Worm (Caenorhabditis elegans) whole organism, young adult: ENCODE measurements around the gene vglu-3.

Experiments used
- B0019.2 ChIP-seq: fragments of 200-800 bp; sonication (Bioruptor generic); conservative IDR thresholded peaks from 2 replicates; pipeline ENCODE4 v1.3.6; 2022; ENCODE audit warnings: missing genetic modification reagents, missing genetic modification characterization, missing compliant biosample characterization
- B0261.1 ChIP-seq: sonication (generic microtip); optimal IDR thresholded peaks from 2 replicates; lab custom pipeline; 2016; ENCODE audit warnings: mild to moderate bottlenecking, missing genetic modification characterization, moderate library complexity, missing compliant biosample characterization
- F23B12.7 ChIP-seq: sonication (generic microtip); optimal IDR thresholded peaks from 2 replicates; lab custom pipeline; 2017; ENCODE audit warnings: missing genetic modification characterization, mild to moderate bottlenecking, missing compliant biosample characterization, antibody characterized with exemption, moderate library complexity; ENCODE audit not compliant: insufficient read depth
- F52B5.7 ChIP-seq: sonication (generic microtip); optimal IDR thresholded peaks from 2 replicates; lab custom pipeline; 2016; ENCODE audit warnings: mild to moderate bottlenecking, missing genetic modification characterization, missing compliant biosample characterization
- F55B11.4 ChIP-seq: sonication (generic microtip); optimal IDR thresholded peaks from 2 replicates; lab custom pipeline; 2016; ENCODE audit warnings: missing compliant biosample characterization, missing genetic modification characterization, borderline replicate concordance; ENCODE audit not compliant: insufficient read depth
- T07F8.4 ChIP-seq: sonication (generic microtip); optimal IDR thresholded peaks from 2 replicates; lab custom pipeline; 2016; ENCODE audit warnings: mild to moderate bottlenecking, missing genetic modification characterization, moderate library complexity, missing compliant biosample characterization
- T26A5.8 ChIP-seq: sonication (generic microtip); optimal IDR thresholded peaks from 2 replicates; lab custom pipeline; 2016; ENCODE audit warnings: missing genetic modification characterization, missing compliant biosample characterization
- Y79H2A.3 ChIP-seq: fragments of 200-800 bp; sonication (Bioruptor generic); conservative IDR thresholded peaks from 2 replicates; pipeline ENCODE4 v1.3.6; 2022; ENCODE audit warnings: missing genetic modification reagents, missing genetic modification characterization, missing compliant biosample characterization
- attf-3 ChIP-seq: fragments of 200-800 bp; sonication (Bioruptor generic); conservative IDR thresholded peaks from 2 replicates; pipeline ENCODE4 v1.3.6; 2022; ENCODE audit warnings: missing genetic modification reagents, missing genetic modification characterization, missing compliant biosample characterization
- attf-5 ChIP-seq: fragments of 200-800 bp; sonication (Bioruptor generic); optimal IDR thresholded peaks from 2 replicates; lab custom pipeline; 2018; ENCODE audit warnings: mild to moderate bottlenecking, missing genetic modification characterization, missing compliant biosample characterization
- ccch-3 ChIP-seq: fragments of 200-800 bp; sonication (Bioruptor generic); optimal IDR thresholded peaks from 2 replicates; lab custom pipeline; 2018; ENCODE audit warnings: mild to moderate bottlenecking, missing genetic modification characterization, missing compliant biosample characterization
- dpl-1 ChIP-seq: fragments of 150-350 bp; optimal IDR thresholded peaks from 2 replicates; lab custom pipeline; 2014; ENCODE audit warnings: missing biosample characterization, missing genetic modification reagents, missing genetic modification characterization
- efl-1 ChIP-seq: fragments of 150-350 bp; optimal IDR thresholded peaks from 2 replicates; lab custom pipeline; 2014; ENCODE audit warnings: missing biosample characterization, missing genetic modification reagents, missing genetic modification characterization
- egl-44 ChIP-seq: fragments of 200-800 bp; sonication (Bioruptor generic); IDR thresholded peaks from 2 replicates; pipeline ENCODE4 v1.3.6; 2022; ENCODE audit warnings: missing genetic modification reagents, missing genetic modification characterization, missing compliant biosample characterization
- egrh-3 ChIP-seq: fragments of 200-800 bp; sonication (Bioruptor generic); IDR thresholded peaks from 2 replicates; pipeline ENCODE4 v1.3.6; 2022; ENCODE audit warnings: missing genetic modification reagents, missing genetic modification characterization, missing compliant biosample characterization
- ets-4 ChIP-seq: fragments of 200-800 bp; sonication (Bioruptor generic); optimal IDR thresholded peaks from 2 replicates; lab custom pipeline; 2018; ENCODE audit warnings: mild to moderate bottlenecking, missing genetic modification characterization, missing compliant biosample characterization
- gei-17 ChIP-seq: fragments of 200-800 bp; sonication (Bioruptor generic); optimal IDR thresholded peaks from 2 replicates; lab custom pipeline; 2018; ENCODE audit warnings: mild to moderate bottlenecking, missing genetic modification characterization, missing compliant biosample characterization
- lin-26 ChIP-seq: fragments of 200-800 bp; sonication (Bioruptor generic); IDR thresholded peaks from 2 replicates; pipeline ENCODE4 v1.3.6; 2022; ENCODE audit warnings: missing genetic modification reagents, missing genetic modification characterization, missing compliant biosample characterization
- lsl-1 ChIP-seq: fragments of 200-800 bp; sonication (Bioruptor generic); optimal IDR thresholded peaks from 2 replicates; lab custom pipeline; 2018; ENCODE audit warnings: mild to moderate bottlenecking, missing genetic modification characterization, moderate library complexity, missing compliant biosample characterization
- lsy-27 ChIP-seq: sonication (generic microtip); optimal IDR thresholded peaks from 2 replicates; lab custom pipeline; 2017; ENCODE audit warnings: missing genetic modification characterization, mild to moderate bottlenecking, missing compliant biosample characterization, antibody characterized with exemption, missing genotype, borderline replicate concordance; ENCODE audit not compliant: insufficient read depth
- madf-10 ChIP-seq: sonication (generic microtip); optimal IDR thresholded peaks from 2 replicates; lab custom pipeline; 2016; ENCODE audit warnings: mild to moderate bottlenecking, missing genetic modification characterization, missing compliant biosample characterization
- madf-8 ChIP-seq: fragments of 200-800 bp; sonication (Bioruptor generic); conservative IDR thresholded peaks from 2 replicates; pipeline ENCODE4 v1.3.6; 2022; ENCODE audit warnings: missing genetic modification reagents, missing genetic modification characterization, missing compliant biosample characterization
- mel-28 ChIP-seq: sonication (generic microtip); optimal IDR thresholded peaks from 2 replicates; lab custom pipeline; 2016; ENCODE audit warnings: borderline replicate concordance, mild to moderate bottlenecking, missing genetic modification characterization, missing compliant biosample characterization
- mxl-1 ChIP-seq: sonication (generic microtip); optimal IDR thresholded peaks from 2 replicates; lab custom pipeline; 2016; ENCODE audit warnings: missing genetic modification characterization, missing compliant biosample characterization
- nhr-179 ChIP-seq: sonication (generic microtip); optimal IDR thresholded peaks from 2 replicates; lab custom pipeline; 2016; ENCODE audit warnings: mild to moderate bottlenecking, missing genetic modification characterization, missing compliant biosample characterization
- rpc-1 ChIP-seq, 2 experiments: fragments of 150-350 bp in 1 of 2; sonication (generic microtip) in 1 of 2; optimal IDR thresholded peaks; 2 replicates each; lab custom pipeline; 2014 to 2018; ENCODE audit warnings: missing biosample characterization in 1 of 2, missing genetic modification characterization in 1 of 2, missing genetic modification reagents in 1 of 2, missing genotype in 1 of 2
- snpc-1.3 ChIP-seq: sonication (generic microtip); optimal IDR thresholded peaks from 2 replicates; lab custom pipeline; 2017; ENCODE audit warnings: missing genetic modification characterization, mild to moderate bottlenecking, missing compliant biosample characterization, antibody characterized with exemption, moderate library complexity, missing genotype, missing genetic modification reagents; ENCODE audit not compliant: insufficient read depth
- sptf-2 ChIP-seq: fragments of 200-800 bp; sonication (Bioruptor generic); optimal IDR thresholded peaks from 2 replicates; lab custom pipeline; 2018; ENCODE audit warnings: mild to moderate bottlenecking, missing genetic modification characterization, missing compliant biosample characterization
- zfh-2 ChIP-seq: fragments of 200-800 bp; sonication (Bioruptor generic); conservative IDR thresholded peaks from 2 replicates; pipeline ENCODE4 v1.3.6; 2022; ENCODE audit warnings: missing genetic modification reagents, missing genetic modification characterization, missing compliant biosample characterization
- zim-3 ChIP-seq: sonication (generic microtip); optimal IDR thresholded peaks from 2 replicates; lab custom pipeline; 2017; ENCODE audit warnings: mild to moderate bottlenecking, missing genetic modification characterization, moderate library complexity, missing compliant biosample characterization
- ztf-26 ChIP-seq: sonication (generic microtip); optimal IDR thresholded peaks from 2 replicates; lab custom pipeline; 2017; ENCODE audit warnings: missing genetic modification characterization, missing compliant biosample characterization
- ztf-3 ChIP-seq: fragments of 200-800 bp; sonication (Bioruptor generic); optimal IDR thresholded peaks from 2 replicates; lab custom pipeline; 2018; ENCODE audit warnings: mild to moderate bottlenecking, missing genetic modification characterization, missing compliant biosample characterization
- ztf-6 ChIP-seq: fragments of 200-800 bp; sonication (Bioruptor generic); IDR thresholded peaks from 2 replicates; pipeline ENCODE4 v1.3.6; 2022; ENCODE audit warnings: missing genetic modification reagents, missing genetic modification characterization, missing compliant biosample characterization

vglu-3 gene

DNA sequence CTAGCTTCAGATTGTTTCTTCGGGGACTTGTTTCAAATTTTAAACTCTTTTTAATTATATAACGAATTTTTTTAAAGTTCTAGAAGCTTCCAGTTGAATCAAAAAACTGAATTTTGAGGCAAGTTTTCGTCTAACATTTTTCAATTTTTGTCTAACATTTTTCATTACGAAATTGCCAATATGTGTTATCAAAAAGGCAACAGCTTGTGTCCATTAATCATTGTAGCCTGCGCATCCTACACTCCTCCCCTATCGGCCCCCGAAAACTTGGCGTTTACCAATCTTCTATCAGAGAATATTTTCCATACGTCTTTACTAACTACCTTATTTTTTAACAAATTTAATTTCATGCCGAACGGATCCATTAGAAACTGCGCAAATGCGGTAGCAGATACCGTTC is at the start of gene vglu-3:
vglu-3 (plus strand) TSS at position 301 of the 400 bp plus-strand sequence.
- TF ChIP-seq F52B5.7 (tag; lab: Kevin White, UChicago) (no peak), egl-44 (no peak), lin-26 (no peak), zim-3 (no peak), nhr-179 (no peak), rpc-1 (optimal IDR thresholded peaks at IDR 0.05; lab: Kevin White, UChicago) (no peak), rpc-1 (tag; optimal IDR thresholded peaks at IDR 0.05; lab: Kevin White, UChicago) (no peak), B0019.2 (GFP tag; lab: Robert Waterston, UW) (no peak), T07F8.4 (tag; lab: Kevin White, UChicago) (no peak), ztf-26 (tag; lab: Kevin White, UChicago) (no peak), attf-3 (GFP tag; lab: Robert Waterston, UW) (no peak)

DNA sequence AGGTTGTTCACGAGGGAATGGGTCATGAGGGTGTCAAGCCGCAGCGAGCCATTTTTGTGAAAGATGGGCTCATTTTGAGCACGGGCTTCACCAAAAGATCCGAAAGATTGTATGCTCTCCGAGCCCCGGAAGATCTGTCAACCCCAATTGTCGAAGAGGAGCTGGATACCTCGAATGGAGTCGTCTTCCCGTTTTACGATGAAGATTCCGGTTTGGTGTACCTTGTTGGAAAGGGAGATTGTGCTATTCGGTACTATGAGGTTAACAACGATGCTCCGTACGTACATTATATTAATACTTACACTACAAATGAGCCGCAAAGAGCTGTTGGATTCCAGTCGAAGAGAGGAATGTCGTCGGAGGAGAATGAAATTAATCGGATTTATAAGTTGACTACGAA is 49.1 kb upstream of the vglu-3 start:
- TF ChIP-seq lsl-1 (GFP tag; lab: Kevin White, UChicago) (no peak), B0261.1 (tag; lab: Kevin White, UChicago) (no peak), lsy-27 (no peak), ztf-6 (no peak)

DNA sequence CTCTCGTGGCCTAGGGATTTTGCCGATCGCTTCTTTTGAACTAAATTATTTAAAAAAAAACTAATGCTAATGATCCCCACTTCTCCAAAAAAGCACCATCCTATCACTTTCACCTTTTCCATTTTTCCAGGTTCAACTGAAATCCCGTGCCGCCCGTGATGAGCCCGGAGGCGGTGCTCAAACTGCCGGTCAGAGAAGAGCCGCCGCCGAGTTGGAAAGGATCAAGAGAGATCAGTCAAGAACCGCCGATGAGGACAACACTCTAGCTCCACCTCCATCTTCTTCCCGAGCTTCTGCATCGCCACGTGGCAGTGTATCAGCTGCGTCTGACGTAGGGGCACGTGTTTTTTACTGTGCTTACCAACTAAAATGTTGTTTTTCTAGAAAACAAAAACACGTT is 46.8 kb upstream of the vglu-3 start:
- TF ChIP-seq zfh-2 (GFP tag; lab: Robert Waterston, UW), result peak; percentile 63
- TF ChIP-seq gei-17 (GFP tag; lab: Kevin White, UChicago), result no peak
- peak; percentile 26; the same call in 1 of the 2 replicates for TF ChIP-seq egrh-3

DNA sequence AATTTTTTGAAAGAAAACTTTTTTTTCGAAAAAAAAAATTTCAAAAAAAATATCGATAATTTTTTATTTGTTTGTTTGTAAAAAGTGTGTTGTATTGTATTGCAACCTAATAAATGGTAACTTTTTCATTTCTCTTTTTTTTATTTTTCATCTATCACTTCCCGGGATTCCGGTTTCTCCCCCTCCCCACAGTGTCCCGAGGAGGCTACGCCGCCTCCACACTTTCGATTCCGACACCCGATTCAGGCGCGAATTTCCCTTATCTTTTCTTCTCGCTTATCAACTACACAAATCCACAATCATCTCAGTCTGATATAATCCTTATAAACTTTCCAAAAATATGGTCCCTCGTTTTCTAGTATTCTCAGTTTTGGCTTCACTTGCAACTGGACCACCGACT is 45.6 kb upstream of the vglu-3 start, which contains the start of gene R01H10.4:
R01H10.4 (plus strand) TSS at position 236 of the 400 bp plus-strand sequence.
- no peak for TF ChIP-seq ztf-3
- no peak for TF ChIP-seq mxl-1 (tag; lab: Kevin White, UChicago)
- TF ChIP-seq F23B12.7 (tag; lab: Kevin White, UChicago), result no peak
- TF ChIP-seq ccch-3 (GFP tag; lab: Kevin White, UChicago), result no peak
- no peak for TF ChIP-seq efl-1 (GFP tag; lab: Kevin White, UChicago)
- TF ChIP-seq dpl-1, result no peak
- no peak for TF ChIP-seq Y79H2A.3 (GFP tag; lab: Robert Waterston, UW)
- no peak for TF ChIP-seq snpc-1.3 (tag; lab: Kevin White, UChicago)
- TF ChIP-seq madf-8 (GFP tag; lab: Robert Waterston, UW), result no peak
- no peak for TF ChIP-seq attf-5 (GFP tag; lab: Kevin White, UChicago)
- TF ChIP-seq ets-4, result no peak
- TF ChIP-seq gei-17 (GFP tag; lab: Kevin White, UChicago), result no peak
- no peak for TF ChIP-seq sptf-2 (GFP tag; lab: Kevin White, UChicago)
- no peak for TF ChIP-seq T26A5.8 (tag; lab: Kevin White, UChicago)
- no peak for TF ChIP-seq mel-28 (tag; lab: Kevin White, UChicago)
- TF ChIP-seq madf-10 (tag; lab: Kevin White, UChicago), result no peak
- TF ChIP-seq F55B11.4 (tag; lab: Kevin White, UChicago), result no peak
- TF ChIP-seq, all 124 proteins: peak for 0
